Fruit fly (Drosophila melanogaster) whole organism, adult: ENCODE results near the gene CG11109.

Experiments used
- CG11617 ChIP-seq: fragments of 200-800 bp; sonication (Bioruptor generic); optimal IDR thresholded peaks from 2 replicates; lab custom pipeline; 2017; ENCODE audit warnings: mild to moderate bottlenecking, missing biosample characterization, missing genetic modification reagents, missing genetic modification characterization
- CG14711 ChIP-seq: fragments of 200-800 bp; sonication (Bioruptor generic); optimal IDR thresholded peaks from 2 replicates; lab custom pipeline; 2018; ENCODE audit warnings: missing biosample characterization, mild to moderate bottlenecking, missing genetic modification characterization, moderate library complexity
- CG1620 ChIP-seq: fragments of 200-800 bp; sonication (Bioruptor generic); optimal IDR thresholded peaks from 2 replicates; lab custom pipeline; 2016; ENCODE audit warnings: missing biosample characterization, missing genetic modification characterization
- CG33017 ChIP-seq: fragments of 200-800 bp; sonication (Bioruptor generic); optimal IDR thresholded peaks from 2 replicates; lab custom pipeline; 2018; ENCODE audit warnings: missing biosample characterization, mild to moderate bottlenecking, missing genetic modification characterization, moderate library complexity
- CG5204 ChIP-seq: fragments of 200-800 bp; sonication (Bioruptor generic); optimal IDR thresholded peaks from 2 replicates; lab custom pipeline; 2016; ENCODE audit warnings: missing biosample characterization, missing genetic modification characterization
- Crg-1 ChIP-seq: fragments of 200-800 bp; sonication (Bioruptor generic); optimal IDR thresholded peaks from 2 replicates; lab custom pipeline; 2016; ENCODE audit warnings: missing biosample characterization, missing genetic modification characterization
- Mnt ChIP-seq: fragments of 200-800 bp; sonication (Bioruptor generic); optimal IDR thresholded peaks from 2 replicates; lab custom pipeline; 2016; ENCODE audit warnings: missing biosample characterization, mild to moderate bottlenecking, missing genetic modification characterization
- cic ChIP-seq: fragments of 200-800 bp; sonication (Bioruptor generic); optimal IDR thresholded peaks from 2 replicates; lab custom pipeline; 2017; ENCODE audit warnings: missing biosample characterization, mild to moderate bottlenecking, missing genetic modification characterization, moderate library complexity
- kay ChIP-seq: fragments of 200-800 bp; sonication (Bioruptor generic); peaks from one replicate; lab custom pipeline; 2016; ENCODE audit warnings: missing biosample characterization, missing genetic modification characterization, borderline replicate concordance
- ovo ChIP-seq: fragments of 200-800 bp; sonication (Bioruptor generic); optimal IDR thresholded peaks from 2 replicates; lab custom pipeline; 2016; ENCODE audit warnings: missing biosample characterization, missing genetic modification characterization
- pad ChIP-seq: fragments of 200-800 bp; sonication (Bioruptor generic); optimal IDR thresholded peaks from 3 replicates; lab custom pipeline; 2017; ENCODE audit warnings: missing biosample characterization, missing genetic modification characterization, mild to moderate bottlenecking, moderate library complexity, missing genetic modification reagents
- tj ChIP-seq: fragments of 200-800 bp; sonication (Bioruptor generic); optimal IDR thresholded peaks from 3 replicates; lab custom pipeline; 2017; ENCODE audit warnings: missing biosample characterization, mild to moderate bottlenecking, missing genetic modification characterization, moderate library complexity

- no peak for TF ChIP-seq tj
- peak; percentile 59 for TF ChIP-seq kay (GFP tag; lab: Kevin White, UChicago)
- no peak for TF ChIP-seq CG5204 (GFP tag; lab: Kevin White, UChicago)
- TF ChIP-seq CG14711, result no peak
- TF ChIP-seq ovo, result no peak
- no peak for TF ChIP-seq pad (GFP tag; lab: Kevin White, UChicago)
- TF ChIP-seq CG33017, result no peak
- TF ChIP-seq CG1620 (GFP tag; lab: Kevin White, UChicago), result no peak
- TF ChIP-seq cic (GFP tag; lab: Kevin White, UChicago), result no peak
- TF ChIP-seq Crg-1, result no peak
- TF ChIP-seq Mnt (GFP tag; lab: Kevin White, UChicago), result no peak
- no peak for TF ChIP-seq CG11617 (GFP tag; lab: Kevin White, UChicago)
Measured at dm6 chr3L:22823230-22823629, 48.8 kb upstream of the CG11109 start.
